Fruit fly (Drosophila melanogaster): ENCODE results near the gene GatC.

DNA sequence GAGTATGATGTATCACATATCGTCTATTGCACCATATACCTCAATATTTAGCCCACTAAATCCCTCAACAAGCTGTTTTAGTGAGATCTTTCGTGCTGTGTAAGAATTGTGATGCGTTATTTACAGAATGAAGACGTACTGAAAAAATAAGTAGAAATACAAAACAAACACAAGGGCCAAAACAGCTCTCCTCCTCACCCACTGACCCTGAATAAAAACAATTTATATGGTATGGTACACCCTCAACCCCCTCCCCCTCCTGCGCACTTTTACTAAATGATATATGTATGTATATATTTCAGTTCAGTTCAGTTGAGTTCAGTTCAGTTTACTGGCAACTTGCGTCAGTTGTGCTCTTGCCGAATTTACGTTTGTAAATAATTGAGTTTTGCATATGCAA, 40.2 kb upstream of the GatC start:
- TF ChIP-seq CTCF (optimal IDR thresholded peaks at IDR 0.05) (no peak), CG8478 (optimal IDR thresholded peaks at IDR 0.05) (no peak)
